Worm (Caenorhabditis elegans) whole organism, L2 larva: Measurements from ENCODE around the gene alh-2.

Source experiments
- aly-2 ChIP-seq: fragments of 150-350 bp; optimal IDR thresholded peaks from 2 replicates; lab custom pipeline; 2014; ENCODE audit warnings: missing biosample characterization, missing genetic modification characterization
- dmd-4 ChIP-seq: sonication (generic microtip); optimal IDR thresholded peaks from 2 replicates; lab custom pipeline; 2017; ENCODE audit warnings: missing biosample characterization, missing genetic modification characterization
- elt-1 ChIP-seq: fragments of 150-350 bp; optimal IDR thresholded peaks from 2 replicates; lab custom pipeline; 2014; ENCODE audit warnings: missing biosample characterization, missing genetic modification characterization
- lin-13 ChIP-seq: fragments of 150-350 bp; optimal IDR thresholded peaks from 2 replicates; lab custom pipeline; 2014; ENCODE audit warnings: missing biosample characterization, missing genetic modification reagents, missing genetic modification characterization
- nhr-10 ChIP-seq: sonication (generic microtip); optimal IDR thresholded peaks from 2 replicates; lab custom pipeline; 2017; ENCODE audit warnings: missing biosample characterization, missing genetic modification characterization
- nhr-12 ChIP-seq: fragments of 150-350 bp; optimal IDR thresholded peaks from 2 replicates; lab custom pipeline; 2014; ENCODE audit warnings: missing biosample characterization, missing genetic modification characterization
- peb-1 ChIP-seq: fragments of 150-350 bp; optimal IDR thresholded peaks from 2 replicates; lab custom pipeline; 2014; ENCODE audit warnings: missing biosample characterization, missing genetic modification characterization
- snpc-4 ChIP-seq: fragments of 150-350 bp; optimal IDR thresholded peaks from 2 replicates; lab custom pipeline; 2014; ENCODE audit warnings: missing biosample characterization, missing genetic modification characterization
- unc-62 ChIP-seq: fragments of 150-350 bp; optimal IDR thresholded peaks from 2 replicates; lab custom pipeline; 2014; ENCODE audit warnings: missing biosample characterization, missing genetic modification reagents, missing genetic modification characterization

ce11 chrV:1623429-1623828 is 20.5 kb upstream of the alh-2 start:
- no peak for TF ChIP-seq dmd-4 (tag; lab: Kevin White, UChicago)
- no peak for TF ChIP-seq unc-62 (GFP tag; lab: Kevin White, UChicago)
- TF ChIP-seq snpc-4 (tag; lab: Kevin White, UChicago): no peak
- no peak for TF ChIP-seq nhr-12 (tag; lab: Kevin White, UChicago)
- no peak for TF ChIP-seq aly-2 (tag; lab: Kevin White, UChicago)
- TF ChIP-seq elt-1 (tag; lab: Kevin White, UChicago): no peak
- no peak for TF ChIP-seq nhr-10 (tag; lab: Kevin White, UChicago)
- no peak for TF ChIP-seq lin-13 (GFP tag; lab: Kevin White, UChicago)
- no peak for TF ChIP-seq peb-1 (tag; lab: Kevin White, UChicago)
